Worm (Caenorhabditis elegans) whole organism, young adult: Measurements from ENCODE around the gene C49C8.5.

Source experiments
- B0035.1 ChIP-seq: sonication (generic microtip); optimal IDR thresholded peaks from 2 replicates; lab custom pipeline; 2016; ENCODE audit warnings: missing genetic modification characterization, mild to moderate bottlenecking, missing compliant biosample characterization, missing genotype, missing genetic modification reagents
- B0336.3 ChIP-seq: fragments of 200-800 bp; sonication (Bioruptor generic); IDR thresholded peaks from 2 replicates; pipeline ENCODE4 v1.3.6; 2022; ENCODE audit warnings: missing genetic modification characterization, missing compliant biosample characterization
- F22D6.2 ChIP-seq: sonication (generic microtip); optimal IDR thresholded peaks from 2 replicates; lab custom pipeline; 2016; ENCODE audit warnings: mild to moderate bottlenecking, missing genetic modification characterization, missing compliant biosample characterization
- F33H1.4 ChIP-seq: fragments of 200-800 bp; sonication (Bioruptor generic); IDR thresholded peaks from 2 replicates; pipeline ENCODE4 v1.3.6; 2022; ENCODE audit warnings: missing genetic modification reagents, missing genetic modification characterization, missing compliant biosample characterization
- F37B4.10 ChIP-seq: fragments of 200-800 bp; sonication (Bioruptor generic); IDR thresholded peaks from 2 replicates; pipeline ENCODE4 v1.3.6; 2022; ENCODE audit warnings: missing genetic modification characterization, missing compliant biosample characterization
- F55B11.4 ChIP-seq: sonication (generic microtip); optimal IDR thresholded peaks from 2 replicates; lab custom pipeline; 2016; ENCODE audit warnings: missing compliant biosample characterization, missing genetic modification characterization, borderline replicate concordance; ENCODE audit not compliant: insufficient read depth
- Y56A3A.18 ChIP-seq: fragments of 200-800 bp; sonication (Bioruptor generic); IDR thresholded peaks from 2 replicates; pipeline ENCODE4 v1.3.6; 2022; ENCODE audit warnings: missing genetic modification reagents, missing genetic modification characterization, missing compliant biosample characterization
- Y79H2A.3 ChIP-seq: fragments of 200-800 bp; sonication (Bioruptor generic); conservative IDR thresholded peaks from 2 replicates; pipeline ENCODE4 v1.3.6; 2022; ENCODE audit warnings: missing genetic modification reagents, missing genetic modification characterization, missing compliant biosample characterization
- aptf-2 ChIP-seq: fragments of 200-800 bp; sonication (Bioruptor generic); conservative IDR thresholded peaks from 2 replicates; pipeline ENCODE4 v1.3.6; 2022; ENCODE audit warnings: missing genetic modification reagents, missing genetic modification characterization, missing compliant biosample characterization
- athp-1 ChIP-seq: sonication (generic microtip); optimal IDR thresholded peaks from 2 replicates; lab custom pipeline; 2017; ENCODE audit warnings: mild to moderate bottlenecking, missing genetic modification characterization, missing compliant biosample characterization
- ccch-3 ChIP-seq: fragments of 200-800 bp; sonication (Bioruptor generic); optimal IDR thresholded peaks from 2 replicates; lab custom pipeline; 2018; ENCODE audit warnings: mild to moderate bottlenecking, missing genetic modification characterization, missing compliant biosample characterization
- ceh-27 ChIP-seq: fragments of 200-800 bp; sonication (Bioruptor generic); optimal IDR thresholded peaks from 2 replicates; lab custom pipeline; 2018; ENCODE audit warnings: mild to moderate bottlenecking, missing genetic modification characterization, moderate library complexity, missing compliant biosample characterization
- ceh-58 ChIP-seq: fragments of 200-800 bp; sonication (Bioruptor generic); IDR thresholded peaks from 2 replicates; pipeline ENCODE4 v1.3.6; 2022; ENCODE audit warnings: missing genetic modification characterization, missing compliant biosample characterization
- ceh-79 ChIP-seq: sonication (generic microtip); optimal IDR thresholded peaks from 2 replicates; lab custom pipeline; 2017; ENCODE audit warnings: mild to moderate bottlenecking, missing genetic modification characterization, missing compliant biosample characterization
- ceh-91 ChIP-seq: fragments of 200-800 bp; sonication (Bioruptor generic); IDR thresholded peaks from 2 replicates; pipeline ENCODE4 v1.3.6; 2022; ENCODE audit warnings: missing genetic modification reagents, missing genetic modification characterization, missing compliant biosample characterization
- chd-7 ChIP-seq: sonication (generic microtip); optimal IDR thresholded peaks from 2 replicates; lab custom pipeline; 2016; ENCODE audit warnings: mild to moderate bottlenecking, missing genetic modification characterization, moderate library complexity, missing compliant biosample characterization
- dpl-1 ChIP-seq: fragments of 150-350 bp; optimal IDR thresholded peaks from 2 replicates; lab custom pipeline; 2014; ENCODE audit warnings: missing biosample characterization, missing genetic modification reagents, missing genetic modification characterization
- efl-1 ChIP-seq: fragments of 150-350 bp; optimal IDR thresholded peaks from 2 replicates; lab custom pipeline; 2014; ENCODE audit warnings: missing biosample characterization, missing genetic modification reagents, missing genetic modification characterization
- egrh-3 ChIP-seq: fragments of 200-800 bp; sonication (Bioruptor generic); IDR thresholded peaks from 2 replicates; pipeline ENCODE4 v1.3.6; 2022; ENCODE audit warnings: missing genetic modification reagents, missing genetic modification characterization, missing compliant biosample characterization
- gei-17 ChIP-seq: fragments of 200-800 bp; sonication (Bioruptor generic); optimal IDR thresholded peaks from 2 replicates; lab custom pipeline; 2018; ENCODE audit warnings: mild to moderate bottlenecking, missing genetic modification characterization, missing compliant biosample characterization
- lin-54 ChIP-seq: fragments of 200-800 bp; sonication (Bioruptor generic); optimal IDR thresholded peaks from 2 replicates; lab custom pipeline; 2018; ENCODE audit warnings: mild to moderate bottlenecking, missing genetic modification characterization, missing compliant biosample characterization
- lsl-1 ChIP-seq: fragments of 200-800 bp; sonication (Bioruptor generic); optimal IDR thresholded peaks from 2 replicates; lab custom pipeline; 2018; ENCODE audit warnings: mild to moderate bottlenecking, missing genetic modification characterization, moderate library complexity, missing compliant biosample characterization
- madf-8 ChIP-seq: fragments of 200-800 bp; sonication (Bioruptor generic); conservative IDR thresholded peaks from 2 replicates; pipeline ENCODE4 v1.3.6; 2022; ENCODE audit warnings: missing genetic modification reagents, missing genetic modification characterization, missing compliant biosample characterization
- mcd-1 ChIP-seq: fragments of 200-800 bp; sonication (Bioruptor generic); IDR thresholded peaks from 2 replicates; pipeline ENCODE4 v1.3.6; 2022; ENCODE audit warnings: missing genetic modification reagents, missing genetic modification characterization, missing compliant biosample characterization
- mel-28 ChIP-seq: sonication (generic microtip); optimal IDR thresholded peaks from 2 replicates; lab custom pipeline; 2016; ENCODE audit warnings: borderline replicate concordance, mild to moderate bottlenecking, missing genetic modification characterization, missing compliant biosample characterization
- mes-4 ChIP-seq: sonication (generic microtip); optimal IDR thresholded peaks from 2 replicates; lab custom pipeline; 2016; ENCODE audit warnings: missing genotype, missing genetic modification characterization, missing compliant biosample characterization
- nhr-27 ChIP-seq: fragments of 200-800 bp; sonication (Bioruptor generic); optimal IDR thresholded peaks from 2 replicates; lab custom pipeline; 2018; ENCODE audit warnings: mild to moderate bottlenecking, missing genetic modification characterization, moderate library complexity, missing compliant biosample characterization
- nhr-80 ChIP-seq: sonication (generic microtip); optimal IDR thresholded peaks from 2 replicates; lab custom pipeline; 2016; ENCODE audit warnings: missing genetic modification characterization, missing compliant biosample characterization
- nhr-90 ChIP-seq: sonication (generic microtip); optimal IDR thresholded peaks from 2 replicates; lab custom pipeline; 2016; ENCODE audit warnings: missing genotype, mild to moderate bottlenecking, missing genetic modification characterization, missing compliant biosample characterization
- pbrm-1 ChIP-seq: fragments of 200-800 bp; sonication (Bioruptor generic); IDR thresholded peaks from 2 replicates; pipeline ENCODE4 v1.3.6; 2022; ENCODE audit warnings: missing genetic modification reagents, missing genetic modification characterization, missing compliant biosample characterization
- rcor-1 ChIP-seq: fragments of 200-800 bp; sonication (Bioruptor generic); IDR thresholded peaks from 2 replicates; pipeline ENCODE4 v1.3.6; 2022; ENCODE audit warnings: missing genetic modification reagents, missing genetic modification characterization, missing compliant biosample characterization
- sdz-38 ChIP-seq: sonication (generic microtip); optimal IDR thresholded peaks from 2 replicates; lab custom pipeline; 2016; ENCODE audit warnings: missing genotype, missing genetic modification characterization, missing compliant biosample characterization
- snpc-1.1 ChIP-seq: sonication (generic microtip); optimal IDR thresholded peaks from 2 replicates; lab custom pipeline; 2017; ENCODE audit warnings: missing genetic modification characterization, mild to moderate bottlenecking, missing compliant biosample characterization, antibody characterized with exemption, moderate library complexity, missing genotype, missing genetic modification reagents; ENCODE audit not compliant: insufficient read depth
- snpc-4 ChIP-seq, 5 experiments: fragments of 150-350 bp in 1 of 5; sonication (generic microtip) in 4 of 5; optimal IDR thresholded peaks; 2 replicates each; lab custom pipeline; 2014 to 2018; ENCODE audit warnings: missing genetic modification characterization in 5 of 5, missing biosample characterization in 3 of 5, antibody characterized with exemption in 2 of 5, mild to moderate bottlenecking in 2 of 5, missing compliant biosample characterization in 2 of 5, missing genotype in 2 of 5, moderate library complexity in 2 of 5, missing genetic modification reagents in 1 of 5
- sptf-2 ChIP-seq: fragments of 200-800 bp; sonication (Bioruptor generic); optimal IDR thresholded peaks from 2 replicates; lab custom pipeline; 2018; ENCODE audit warnings: mild to moderate bottlenecking, missing genetic modification characterization, missing compliant biosample characterization
- unc-62 ChIP-seq: fragments of 150-350 bp; optimal IDR thresholded peaks from 2 replicates; lab custom pipeline; 2014; ENCODE audit warnings: missing biosample characterization, missing genetic modification reagents, missing genetic modification characterization
- xnd-1 ChIP-seq: sonication (generic microtip); optimal IDR thresholded peaks from 2 replicates; lab custom pipeline; 2016; ENCODE audit warnings: missing genotype, missing genetic modification reagents, missing genetic modification characterization, missing compliant biosample characterization

Gene C49C8.5

DNA sequence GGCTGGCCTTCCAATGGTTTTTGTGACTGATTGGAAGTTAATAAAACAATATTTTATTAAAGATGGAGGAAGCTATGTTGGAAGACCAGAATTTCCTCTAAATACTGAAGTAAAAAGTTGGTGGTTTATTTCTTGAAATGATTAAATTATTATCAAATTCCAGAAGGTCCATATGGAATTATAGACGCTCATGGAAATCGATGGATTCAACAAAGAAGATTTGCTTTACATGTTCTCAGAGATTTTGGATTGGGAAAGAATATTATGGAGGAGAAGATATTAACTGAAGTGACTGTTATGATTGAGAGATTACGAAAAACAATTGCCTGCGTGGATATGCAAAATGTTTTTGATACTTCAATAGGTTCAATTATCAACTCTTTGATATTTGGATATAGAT is 38.1 kb downstream of the C49C8.5 start:
- TF ChIP-seq egrh-3 (GFP tag; lab: Robert Waterston, UW), result no peak
- no peak for TF ChIP-seq snpc-4 (GFP tag; optimal IDR thresholded peaks at IDR 0.05; lab: Kevin White, UChicago)
- TF ChIP-seq snpc-4 (tag; optimal IDR thresholded peaks at IDR 0.05; lab: Kevin White, UChicago), result no peak
- no peak for TF ChIP-seq F37B4.10
- no peak for TF ChIP-seq sdz-38
- no peak for TF ChIP-seq snpc-1.1
- no peak for TF ChIP-seq gei-17 (GFP tag; lab: Kevin White, UChicago)
- TF ChIP-seq mel-28 (tag; lab: Kevin White, UChicago), result no peak
- no peak for TF ChIP-seq Y79H2A.3
- no peak for TF ChIP-seq ceh-91 (GFP tag; lab: Robert Waterston, UW)
- no peak for TF ChIP-seq B0035.1 (tag; lab: Kevin White, UChicago)
- no peak for TF ChIP-seq lin-54 (GFP tag; lab: Kevin White, UChicago)
- no peak for TF ChIP-seq pbrm-1 (GFP tag; lab: Robert Waterston, UW)
- TF ChIP-seq ccch-3 (GFP tag; lab: Kevin White, UChicago), result no peak
- no peak for TF ChIP-seq B0336.3
- no peak for TF ChIP-seq F22D6.2

ce11 chrIV:8614680-8615079 is 38.8 kb downstream of the C49C8.5 start, which contains the start of gene cyp-33E3:
TSS of gene cyp-33E3 (plus strand) at chrIV:8614995.
- no peak for TF ChIP-seq aptf-2 (GFP tag; lab: Robert Waterston, UW)
- TF ChIP-seq nhr-80 (tag; lab: Kevin White, UChicago), result peak; percentile 57

ce11 chrIV:8611886-8612542 is 41.5 kb downstream of the C49C8.5 start, which contains the start of the genes F42A9.17 and cyp-33E2:
TSS of gene F42A9.17 (minus strand) at chrIV:8611936.
TSS of gene cyp-33E2 (plus strand) at chrIV:8612334.
- TF ChIP-seq rcor-1 (GFP tag; lab: Robert Waterston, UW), result no peak
- TF ChIP-seq nhr-80 (tag; lab: Kevin White, UChicago), result peak; percentile 81
- TF ChIP-seq ceh-91 (GFP tag; lab: Robert Waterston, UW), result no peak

DNA sequence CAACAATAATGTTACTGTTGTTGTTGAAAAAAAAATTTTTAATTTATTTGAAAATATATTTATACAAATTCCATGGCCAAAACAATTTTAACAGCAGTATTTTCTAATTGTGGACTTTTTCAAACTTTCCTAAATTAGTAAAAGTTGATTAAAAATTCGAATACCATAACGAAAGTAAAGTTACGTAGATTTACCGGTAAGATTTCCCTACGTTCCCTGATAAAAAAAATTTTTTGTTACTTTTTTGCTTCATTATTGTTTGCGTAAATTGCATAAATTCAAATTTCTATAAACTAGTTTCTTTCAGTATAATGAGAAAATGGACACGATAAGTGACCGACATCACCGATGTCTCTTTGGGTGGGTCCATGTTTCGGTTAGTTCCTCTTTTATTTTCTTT is 44.5 kb downstream of the C49C8.5 start, which contains the start of gene F42A9.6:
F42A9.6 (plus strand) TSS at position 301 of the 400 bp plus-strand sequence.
- TF ChIP-seq dpl-1 (GFP tag; lab: Kevin White, UChicago), result no peak

DNA sequence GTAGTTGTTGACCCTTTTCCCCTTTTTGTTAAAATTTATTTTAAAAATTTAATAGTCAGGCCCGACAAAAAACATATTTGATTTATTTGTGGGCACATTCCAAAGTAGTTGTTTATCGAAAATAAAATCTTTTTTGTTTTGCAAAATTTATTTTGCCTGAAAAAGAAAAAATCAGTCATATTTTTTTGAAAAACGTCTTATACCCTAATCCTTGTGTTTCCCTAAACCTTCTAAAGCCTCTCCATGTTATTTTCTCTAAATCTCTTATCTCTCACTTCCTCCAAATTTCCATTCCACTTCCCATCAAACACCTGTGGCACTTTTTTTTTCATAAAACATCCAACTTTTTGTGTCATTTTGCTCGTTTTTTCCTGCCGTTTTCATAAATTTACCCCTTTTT is 45.3 kb downstream of the C49C8.5 start:
- TF ChIP-seq Y56A3A.18 (no peak), nhr-90 (no peak), sptf-2 (GFP tag; lab: Kevin White, UChicago) (no peak), ceh-27 (no peak), unc-62 (GFP tag; lab: Kevin White, UChicago) (no peak)

- TF ChIP-seq lsl-1 (GFP tag; lab: Kevin White, UChicago) (peak; percentile 54), F33H1.4 (GFP tag; lab: Robert Waterston, UW) (peak; percentile 73)
- TF ChIP-seq, all 124 proteins: peak for 2; not testable (repeated sequence) for 122
Measured at ce11 chrIV:8607468-8607867, 46.0 kb downstream of the C49C8.5 start.

ce11 chrIV:8605217-8605616 is 48.2 kb downstream of the C49C8.5 start:
- TF ChIP-seq snpc-1.1, result no peak
- TF ChIP-seq mes-4 (tag; lab: Kevin White, UChicago), result no peak
- no peak for TF ChIP-seq athp-1 (tag; lab: Kevin White, UChicago)
- no peak for TF ChIP-seq nhr-27
- TF ChIP-seq efl-1, result no peak
- TF ChIP-seq ceh-79 (tag; lab: Kevin White, UChicago), result no peak
- TF ChIP-seq chd-7, result no peak
- no peak for TF ChIP-seq F55B11.4 (tag; lab: Kevin White, UChicago)
- no peak for TF ChIP-seq ccch-3 (GFP tag; lab: Kevin White, UChicago)
- no peak for TF ChIP-seq ceh-58 (GFP tag; lab: Robert Waterston, UW)
- no peak for TF ChIP-seq mcd-1 (GFP tag; lab: Robert Waterston, UW)
- TF ChIP-seq ceh-91 (GFP tag; lab: Robert Waterston, UW), result no peak
- TF ChIP-seq madf-8 (GFP tag; lab: Robert Waterston, UW), result no peak
- TF ChIP-seq xnd-1, result no peak
